Fruit fly (Drosophila melanogaster) S2 (cell line): ENCODE results near the gene nrv2.

ENCODE experiments used
- CG8478 ChIP-seq: fragments of >200 bp; optimal IDR thresholded peaks from 2 replicates; lab custom pipeline; 2018
- CTCF ChIP-seq, 2 experiments: fragments of >200 bp; optimal IDR thresholded peaks; 2 replicates each; lab custom pipeline; 2018

Gene nrv2

DNA sequence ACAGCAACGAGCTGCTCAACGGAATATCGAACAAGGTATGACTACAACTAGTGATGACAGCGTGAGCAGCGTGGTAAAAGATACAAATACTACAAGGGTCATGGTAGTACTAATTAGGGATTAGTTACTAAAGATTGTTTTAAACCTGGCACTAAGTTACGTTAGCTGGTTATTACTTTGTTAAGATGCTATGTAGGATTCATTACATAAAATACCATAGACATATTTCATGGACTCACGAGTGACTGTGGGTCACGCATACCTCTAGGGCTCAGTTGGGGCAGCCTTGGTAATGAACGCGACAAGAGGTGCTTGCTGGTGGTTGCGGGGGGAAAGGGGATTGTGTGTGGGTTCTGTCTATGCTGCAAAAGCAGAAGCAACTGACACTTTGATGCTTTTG is 23.8 kb downstream of the nrv2 start:
- TF ChIP-seq CTCF (optimal IDR thresholded peaks at IDR 0.05; lab: Kevin White, UChicago) (no peak), CG8478 (lab: Kevin White, UChicago) (no peak)

DNA sequence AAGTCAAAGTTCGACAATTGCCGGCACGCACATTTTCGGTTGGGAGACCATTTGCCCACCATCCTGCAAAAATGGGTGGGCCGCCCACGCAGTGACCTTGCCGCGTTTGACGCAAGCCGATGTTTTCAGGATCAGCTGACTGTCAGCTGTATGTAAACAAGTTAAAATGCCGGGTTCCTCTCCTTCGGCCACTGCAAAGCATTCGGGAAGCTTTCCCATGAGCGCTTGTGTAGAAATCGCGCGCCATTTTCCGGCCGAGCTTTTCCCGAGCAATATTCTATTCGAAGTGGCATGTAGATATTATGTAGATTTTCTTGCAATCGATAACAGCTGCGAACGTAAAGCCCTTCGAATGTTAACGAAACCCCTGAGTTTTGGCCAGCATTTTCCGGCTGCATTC is 25.0 kb downstream of the nrv2 start, which contains the start of gene CG17378:
Gene CG17378 (plus strand): TSS at position 397 of the 400 bp plus-strand sequence.
- TF ChIP-seq CTCF (optimal IDR thresholded peaks at IDR 0.05; lab: Kevin White, UChicago) (no peak), CG8478 (lab: Kevin White, UChicago) (no peak)

DNA sequence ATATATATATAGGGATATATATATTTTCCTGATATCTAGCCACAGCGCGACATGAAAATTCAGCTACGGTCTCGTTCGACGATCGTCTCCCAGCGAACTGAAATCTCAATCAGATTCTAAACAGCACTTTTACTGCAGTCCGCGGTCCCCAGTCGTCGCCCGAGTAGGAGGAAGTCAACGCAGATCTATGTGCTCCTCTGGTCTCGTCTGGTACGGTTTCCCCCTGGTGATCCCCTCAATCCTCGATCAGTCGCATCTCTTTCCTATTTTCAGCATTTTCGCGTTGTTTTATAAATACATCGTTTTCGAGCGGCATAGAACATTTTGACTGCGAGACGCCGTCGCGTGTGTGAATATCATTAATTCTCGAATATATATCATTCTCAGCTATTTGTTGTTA is 26.0 kb downstream of the nrv2 start, which contains the start of gene LUBEL:
Gene LUBEL (minus strand): TSS at position 101 of the 400 bp plus-strand sequence.
- no peak for TF ChIP-seq CTCF (optimal IDR thresholded peaks at IDR 0.05; lab: Kevin White, UChicago)
- TF ChIP-seq CG8478 (lab: Kevin White, UChicago) = no peak

DNA sequence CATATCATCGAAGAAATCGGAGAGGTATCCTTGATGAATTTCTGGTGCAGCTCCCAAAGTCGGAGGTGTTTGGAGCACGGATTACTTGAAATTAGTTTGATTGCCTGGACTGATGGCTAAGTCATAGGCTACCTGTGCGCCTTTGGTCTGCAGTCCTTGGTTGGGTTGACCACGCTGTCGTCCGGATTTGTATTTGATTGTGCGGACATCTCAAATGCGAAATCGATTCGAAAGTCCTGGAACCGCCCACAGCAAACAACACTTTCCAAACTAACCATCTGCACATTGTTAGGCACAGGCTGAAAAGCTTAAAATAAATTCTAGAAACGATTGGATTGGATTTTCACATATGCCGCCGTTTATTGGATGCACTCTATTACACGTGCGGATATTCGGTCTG is 39.1 kb downstream of the nrv2 start, which contains the start of gene CG11322:
Gene CG11322 (minus strand): TSS at position 101 of the 400 bp plus-strand sequence.
- TF ChIP-seq CTCF (optimal IDR thresholded peaks at IDR 0.05; lab: Kevin White, UChicago) (no peak), CG8478 (lab: Kevin White, UChicago) (no peak)

DNA sequence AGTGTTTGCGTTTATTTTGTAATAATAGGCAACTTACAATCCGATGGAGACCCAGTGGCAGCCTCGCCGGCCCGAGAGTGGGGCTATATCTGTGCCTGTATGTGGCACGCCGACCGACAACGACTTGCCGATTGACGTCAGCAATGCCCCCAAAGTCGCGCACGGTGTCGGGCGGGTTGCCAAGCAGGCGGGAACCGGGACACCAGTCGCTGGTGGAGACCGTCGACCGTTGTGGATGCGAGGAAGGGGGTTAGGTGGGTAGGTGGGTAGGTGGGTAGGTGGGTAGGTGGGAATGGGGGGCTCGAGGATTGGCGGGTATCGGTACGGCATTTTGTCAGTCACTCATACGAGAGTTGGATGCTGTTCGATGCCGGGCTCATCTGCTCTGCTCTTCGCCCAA is 47.6 kb downstream of the nrv2 start:
- no peak for TF ChIP-seq CTCF (optimal IDR thresholded peaks at IDR 0.05; lab: Kevin White, UChicago)
- no peak for TF ChIP-seq CG8478 (lab: Kevin White, UChicago)

DNA sequence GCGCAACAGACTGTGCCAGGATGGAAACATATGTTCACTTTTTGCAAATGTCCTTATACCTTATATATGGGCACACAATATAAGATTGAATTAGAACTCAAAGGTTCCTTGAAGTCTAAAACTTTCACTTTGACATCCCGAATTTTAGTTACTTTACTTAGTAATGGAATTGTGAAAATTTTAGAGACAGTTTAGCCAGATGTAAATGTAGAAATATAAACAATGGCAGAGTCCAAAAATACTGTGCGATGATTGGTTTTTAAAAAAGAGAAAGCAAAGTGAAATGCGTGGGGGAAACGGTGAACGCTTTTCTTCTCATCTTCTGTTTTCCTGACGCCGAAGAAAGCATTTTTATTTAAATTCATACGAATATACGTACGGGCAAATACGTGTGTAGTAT is 50.8 kb downstream of the nrv2 start, which contains the start of gene CG44271:
Gene CG44271 (minus strand): TSS at position 101 of the 400 bp plus-strand sequence.
- TF ChIP-seq CG8478 (lab: Kevin White, UChicago) (no peak), CTCF (optimal IDR thresholded peaks at IDR 0.05; lab: Kevin White, UChicago) (no peak)

DNA sequence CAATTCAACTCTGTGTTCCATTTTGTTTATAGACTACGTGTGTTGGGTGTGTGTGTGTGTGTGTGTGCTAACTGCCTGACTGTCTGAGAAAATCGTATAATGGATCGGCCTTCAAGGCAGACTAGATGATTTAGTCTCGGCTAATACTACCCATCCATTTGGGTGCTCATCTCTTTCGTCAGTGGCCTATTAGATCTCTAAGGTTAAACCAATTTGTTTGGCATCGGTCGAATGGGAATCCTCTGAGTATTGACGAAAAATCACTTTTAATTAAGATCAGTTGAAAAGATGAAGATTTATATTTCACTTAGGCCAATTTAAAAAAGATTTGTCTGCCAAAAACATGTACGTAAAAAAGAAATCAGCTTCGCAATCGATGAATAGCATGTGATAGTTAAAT is 53.1 kb downstream of the nrv2 start, which contains the start of gene CG31910:
Gene CG31910 (minus strand): TSS at position 101 of the 400 bp plus-strand sequence.
- TF ChIP-seq CG8478 (lab: Kevin White, UChicago) (no peak), CTCF (optimal IDR thresholded peaks at IDR 0.05; lab: Kevin White, UChicago) (no peak)

DNA sequence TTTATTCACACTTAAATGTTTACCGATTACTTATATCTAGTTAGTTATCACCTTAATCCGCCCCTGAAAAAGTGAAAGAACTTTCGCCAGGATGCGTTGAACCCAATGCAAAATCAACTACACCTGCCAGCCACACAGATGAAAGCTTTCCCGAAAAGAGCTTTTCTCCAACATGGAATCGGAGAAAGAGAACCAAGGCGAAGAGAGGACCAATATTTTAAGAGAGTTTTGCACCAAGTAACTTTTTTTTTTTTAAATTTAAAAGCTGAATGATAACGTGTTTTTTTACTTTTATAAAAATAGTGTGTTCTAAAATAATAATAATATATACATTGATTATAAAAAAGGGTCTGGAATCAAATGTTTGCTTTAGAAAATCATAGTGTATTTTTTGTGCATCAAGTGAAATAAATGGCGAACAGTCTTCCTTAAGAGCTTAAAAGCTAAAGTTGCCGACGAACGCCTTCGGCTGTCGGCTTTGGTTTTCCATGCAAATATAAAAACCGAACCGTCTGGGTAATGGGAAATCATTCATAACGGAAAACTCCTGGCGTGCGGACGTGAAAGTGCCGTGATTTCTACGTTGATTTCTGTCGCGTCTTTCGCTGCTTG is 56.6 kb downstream of the nrv2 start, which contains the start of gene meng:
Gene meng (plus strand): TSS at position 523 of the 612 bp plus-strand sequence.
- TF ChIP-seq CG8478 (lab: Kevin White, UChicago) (no peak), CTCF (optimal IDR thresholded peaks at IDR 0.05; lab: Kevin White, UChicago) (no peak)

DNA sequence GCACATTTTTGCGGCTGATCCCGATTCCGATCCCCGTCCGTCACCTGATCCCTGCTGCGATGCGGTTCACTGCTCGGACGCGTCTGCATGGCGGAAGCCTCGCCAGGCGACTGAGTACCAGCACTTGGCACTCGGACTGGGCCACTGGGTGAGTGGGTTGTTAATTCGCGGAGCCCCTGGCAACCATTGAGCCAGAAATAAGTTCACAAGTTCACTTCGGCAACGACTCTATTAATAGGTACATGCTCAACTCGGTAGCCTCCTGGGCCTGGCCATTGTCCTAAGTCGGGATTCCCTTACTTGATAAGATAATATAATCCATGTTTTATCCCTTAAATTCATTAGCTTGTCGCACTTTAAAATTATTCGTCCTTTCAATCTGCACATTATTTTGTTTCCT is 58.6 kb downstream of the nrv2 start, which contains the start of gene TTLL3A:
Gene TTLL3A (minus strand): TSS at position 101 of the 400 bp plus-strand sequence.
- no peak for TF ChIP-seq CG8478 (lab: Kevin White, UChicago)
- TF ChIP-seq CTCF (optimal IDR thresholded peaks at IDR 0.05; lab: Kevin White, UChicago) = no peak
